Worm (Caenorhabditis elegans): ENCODE measurements around the gene Y59C2A.1.

ce11 chrII:2177735-2178134 lies 30.2 kb upstream of the Y59C2A.1 start:
- TF ChIP-seq hmg-4 (GFP tag; optimal IDR thresholded peaks at IDR 0.05), result no peak
- TF ChIP-seq aly-1 (tag; optimal IDR thresholded peaks at IDR 0.05), result no peak
- TF ChIP-seq tra-4 (tag; optimal IDR thresholded peaks at IDR 0.05), result no peak
- TF ChIP-seq ama-1 (optimal IDR thresholded peaks at IDR 0.05), result no peak
- TF ChIP-seq B0310.2 (tag; optimal IDR thresholded peaks at IDR 0.05), result no peak
- no peak for TF ChIP-seq pes-1 (GFP tag; IDR thresholded peaks at IDR 0.05)
- no peak for TF ChIP-seq tbx-37 (GFP tag; conservative IDR thresholded peaks at IDR 0.05)
- no peak for TF ChIP-seq flt-1 (GFP tag; IDR thresholded peaks at IDR 0.05)
- no peak for TF ChIP-seq ceh-36 (tag; optimal IDR thresholded peaks at IDR 0.05)
- no peak for TF ChIP-seq sea-1 (GFP tag; conservative IDR thresholded peaks at IDR 0.05)
- TF ChIP-seq tbx-11 (GFP tag; IDR thresholded peaks at IDR 0.05), result no peak
- no peak for TF ChIP-seq ets-7 (tag; optimal IDR thresholded peaks at IDR 0.05)
- TF ChIP-seq scrt-1 (GFP tag; IDR thresholded peaks at IDR 0.05), result no peak
- no peak for TF ChIP-seq ceh-13 (GFP tag; optimal IDR thresholded peaks at IDR 0.05)
